Fruit fly (Drosophila melanogaster): ENCODE measurements around the gene Marcal1.

The Marcal1 gene

dm6 chr2L:5004677-5005463 is 49.6 kb downstream of the Marcal1 start (continued):
- TF ChIP-seq CG11398 (GFP tag; optimal IDR thresholded peaks at IDR 0.05) (peak; percentile 91), CG14860 (GFP tag; IDR thresholded peaks at IDR 0.05; ENCODE audit: partially characterized antibody) (no peak), dpn (GFP tag; optimal IDR thresholded peaks at IDR 0.05) (peak; percentile 95 to 96), grau (tag; optimal IDR thresholded peaks at IDR 0.05) (peak; percentile 99), CG4424 (GFP tag; optimal IDR thresholded peaks at IDR 0.05) (peak; percentile 94), unc-4 (GFP tag; IDR thresholded peaks at IDR 0.05; ENCODE audit: partially characterized antibody) (no peak), Deaf1 (tag; optimal IDR thresholded peaks at IDR 0.05) (peak; percentile 80), ac (GFP tag; optimal IDR thresholded peaks at IDR 0.05) (peak; percentile 27), CG14441 (GFP tag; IDR thresholded peaks at IDR 0.05) (peak; percentile 96), chinmo (GFP tag; IDR thresholded peaks at IDR 0.05; ENCODE audit: partially characterized antibody) (no peak), sd (tag; optimal IDR thresholded peaks at IDR 0.05) (peak; percentile 80), CG13894 (tag; optimal IDR thresholded peaks at IDR 0.05) (peak; percentile 98), gce (GFP tag; IDR thresholded peaks at IDR 0.05) (peak; percentile 95), pros (GFP tag; optimal IDR thresholded peaks at IDR 0.05) (no peak), CG6683 (GFP tag; optimal IDR thresholded peaks at IDR 0.05) (peak; percentile 93), CG5245 (GFP tag; optimal IDR thresholded peaks at IDR 0.05) (peak; percentile 91), CG10462 (GFP tag; optimal IDR thresholded peaks at IDR 0.05) (peak; percentile 86), zfh2 (GFP tag; optimal IDR thresholded peaks at IDR 0.05) (peak; percentile 95), ems (GFP tag; optimal IDR thresholded peaks at IDR 0.05) (peak; percentile 94), lov (optimal IDR thresholded peaks at IDR 0.05) (no peak), lov (GFP tag; IDR thresholded peaks at IDR 0.05) (peak; percentile 91), CG11456 (GFP tag; IDR thresholded peaks at IDR 0.05) (peak; percentile 96), CG17385 (GFP tag; optimal IDR thresholded peaks at IDR 0.05) (peak; percentile 91), CG1602 (GFP tag; optimal IDR thresholded peaks at IDR 0.05) (peak; percentile 89), MTF-1 (GFP tag; optimal IDR thresholded peaks at IDR 0.05; ENCODE audit: borderline replicate concordance) (peak; percentile 76), jumu (GFP tag; optimal IDR thresholded peaks at IDR 0.05) (peak; percentile 96), CG7963 (GFP tag; IDR thresholded peaks at IDR 0.05; ENCODE audit: partially characterized antibody) (no peak), az2 (GFP tag; optimal IDR thresholded peaks at IDR 0.05) (peak; percentile 94), MESR4 (GFP tag; optimal IDR thresholded peaks at IDR 0.05) (peak; percentile 34), knrl (GFP tag; IDR thresholded peaks at IDR 0.05; ENCODE audit: partially characterized antibody) (no peak), prd (optimal IDR thresholded peaks at IDR 0.05) (no peak), prd (GFP tag; IDR thresholded peaks at IDR 0.05) (peak; percentile 98), CG3163 (GFP tag; optimal IDR thresholded peaks at IDR 0.05) (peak; percentile 78), CG14710 (tag; optimal IDR thresholded peaks at IDR 0.05) (peak; percentile 84), CG12071 (GFP tag; optimal IDR thresholded peaks at IDR 0.05) (peak; percentile 93), CG17912 (GFP tag; optimal IDR thresholded peaks at IDR 0.05) (peak; percentile 51), al (GFP tag; IDR thresholded peaks at IDR 0.05) (peak; percentile 92), CG10654 (GFP tag; optimal IDR thresholded peaks at IDR 0.05) (peak; percentile 91), Drgx (GFP tag; IDR thresholded peaks at IDR 0.05) (peak; percentile 91), Ada2b (GFP tag; IDR thresholded peaks at IDR 0.05) (peak; percentile 98), CG2712 (tag; optimal IDR thresholded peaks at IDR 0.05) (peak; percentile 94), Jarid2 (GFP tag; optimal IDR thresholded peaks at IDR 0.05) (peak; percentile 61), ham (GFP tag; IDR thresholded peaks at IDR 0.05) (peak; percentile 75; the same call in 1 of the 2 replicates), CG17328 (GFP tag; IDR thresholded peaks at IDR 0.05) (peak; percentile 95), CG6272 (GFP tag; IDR thresholded peaks at IDR 0.05) (peak; percentile 94), tll (GFP tag; optimal IDR thresholded peaks at IDR 0.05) (no peak), crc (GFP tag; optimal IDR thresholded peaks at IDR 0.05) (peak; percentile 91), Ptx1 (GFP tag; IDR thresholded peaks at IDR 0.05) (peak; percentile 97), seq (GFP tag; IDR thresholded peaks at IDR 0.05) (peak; percentile 96)

Measured in whole organism, embryonic.